Worm (Caenorhabditis elegans) whole organism, late embryonic: ENCODE results near the gene spig-9.

Source experiments
- nfya-1 ChIP-seq: sonication (generic microtip); optimal IDR thresholded peaks from 2 replicates; lab custom pipeline; 2017; ENCODE audit warnings: missing genetic modification characterization, mild to moderate bottlenecking, missing compliant biosample characterization, antibody characterized with exemption, moderate library complexity
- pag-3 ChIP-seq: sonication (generic microtip); optimal IDR thresholded peaks from 2 replicates; lab custom pipeline; 2016; ENCODE audit warnings: missing compliant biosample characterization, missing genetic modification characterization, borderline replicate concordance

DNA sequence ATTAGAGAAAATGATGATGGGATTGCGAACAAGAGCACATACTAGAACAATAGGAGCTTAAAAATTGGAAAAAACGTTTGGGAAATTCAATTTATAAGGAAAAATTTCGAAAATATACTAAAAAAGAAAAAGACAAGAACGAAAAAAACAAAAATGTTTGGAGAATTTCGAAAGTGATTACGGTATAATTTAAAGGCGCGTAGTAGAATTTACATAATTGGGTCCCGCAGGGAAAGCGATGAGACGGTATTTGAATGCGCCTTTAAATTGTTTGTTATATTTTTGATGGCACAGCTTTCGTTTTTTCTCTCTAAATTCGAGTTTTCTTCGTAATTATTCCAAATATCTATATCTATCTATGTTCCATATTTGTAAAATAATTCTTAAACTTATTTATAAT lies 48.4 kb upstream of the spig-9 start:
- TF ChIP-seq nfya-1 (no peak), pag-3 (no peak)
